Worm (Caenorhabditis elegans): Measurements from ENCODE around the gene K06A1.2.

The K06A1.2 gene

ce11 chrII:6489711-6490184, 45.9 kb downstream of the K06A1.2 start, which contains the start of the genes snr-3 and rsp-5 (continued):
- peak; percentile 81 for TF ChIP-seq dpl-1 (GFP tag; optimal IDR thresholded peaks at IDR 0.05)
- TF ChIP-seq rbr-2 (tag; optimal IDR thresholded peaks at IDR 0.05), result peak; percentile 36
- peak; percentile 53 for TF ChIP-seq lin-13 (GFP tag; optimal IDR thresholded peaks at IDR 0.05)
- TF ChIP-seq ceh-32 (tag; optimal IDR thresholded peaks at IDR 0.05; ENCODE audit: poor library complexity), result no peak
- TF ChIP-seq lin-39 (tag; optimal IDR thresholded peaks at IDR 0.05), result no peak
- TF ChIP-seq dve-1 (tag; optimal IDR thresholded peaks at IDR 0.05; ENCODE audit: insufficient read depth), result peak; percentile 73
- peak; percentile 23 for TF ChIP-seq unc-130 (GFP tag; optimal IDR thresholded peaks at IDR 0.05)
- TF ChIP-seq sdz-12 (GFP tag; optimal IDR thresholded peaks at IDR 0.05), result no peak
- TF ChIP-seq spr-1 (tag; optimal IDR thresholded peaks at IDR 0.05), result no peak
- no peak for TF ChIP-seq mdt-29 (GFP tag; IDR thresholded peaks at IDR 0.05)
- TF ChIP-seq dmd-9 (GFP tag; IDR thresholded peaks at IDR 0.05), result no peak
- no peak for TF ChIP-seq pqm-1 (tag; optimal IDR thresholded peaks at IDR 0.05)
- TF ChIP-seq vab-7 (GFP tag; IDR thresholded peaks at IDR 0.05), result no peak
- no peak for TF ChIP-seq saeg-2 (GFP tag; IDR thresholded peaks at IDR 0.05)
- no peak for TF ChIP-seq mdl-1 (tag; optimal IDR thresholded peaks at IDR 0.05)
- no peak for TF ChIP-seq unc-62 (GFP tag; optimal IDR thresholded peaks at IDR 0.05 in 1 of 2)
- no peak for TF ChIP-seq unc-62 (tag; optimal IDR thresholded peaks at IDR 0.05)
- TF ChIP-seq nhr-76 (tag; optimal IDR thresholded peaks at IDR 0.05), result no peak
- no peak for TF ChIP-seq Y75B8A.6 (GFP tag; IDR thresholded peaks at IDR 0.05)
- TF ChIP-seq nhr-102 (tag; optimal IDR thresholded peaks at IDR 0.05), result no peak
- peak; percentile 22 for TF ChIP-seq ztf-7 (tag; optimal IDR thresholded peaks at IDR 0.05)
- no peak for TF ChIP-seq egl-27 (tag; optimal IDR thresholded peaks at IDR 0.05)
- TF ChIP-seq zip-2 (tag; optimal IDR thresholded peaks at IDR 0.05), result no peak
- TF ChIP-seq nhr-48 (tag; optimal IDR thresholded peaks at IDR 0.05), result no peak
- TF ChIP-seq tra-1 (GFP tag; IDR thresholded peaks at IDR 0.05), result no peak
- TF ChIP-seq nhr-10 (tag; optimal IDR thresholded peaks at IDR 0.05), result no peak
- TF ChIP-seq nhr-6 (tag; optimal IDR thresholded peaks at IDR 0.05), result peak; percentile 83
- no peak for TF ChIP-seq ces-1 (GFP tag; optimal IDR thresholded peaks at IDR 0.05)
- peak; percentile 72 for TF ChIP-seq lin-38 (GFP tag; IDR thresholded peaks at IDR 0.05)
- TF ChIP-seq nhr-25 (tag; optimal IDR thresholded peaks at IDR 0.05; ENCODE audit: borderline replicate concordance, insufficient read depth), result peak; percentile 61
- no peak for TF ChIP-seq set-16 (GFP tag; IDR thresholded peaks at IDR 0.05)
- no peak for TF ChIP-seq pha-4 (GFP tag; IDR thresholded peaks at IDR 0.05)
- TF ChIP-seq pha-4 (tag; optimal IDR thresholded peaks at IDR 0.05), result peak; percentile 91
- no peak for TF ChIP-seq dmd-8 (GFP tag; IDR thresholded peaks at IDR 0.05)
- TF ChIP-seq nhr-237 (tag; optimal IDR thresholded peaks at IDR 0.05), result no peak
- no peak for TF ChIP-seq tag-97 (GFP tag; IDR thresholded peaks at IDR 0.05)
- TF ChIP-seq lin-1 (GFP tag; IDR thresholded peaks at IDR 0.05), result no peak
- TF ChIP-seq T20F7.1 (GFP tag; optimal IDR thresholded peaks at IDR 0.05), result no peak
- TF ChIP-seq F37D6.2 (tag; optimal IDR thresholded peaks at IDR 0.05), result no peak
- TF ChIP-seq ama-1 (optimal IDR thresholded peaks at IDR 0.05), result peak; percentile 4
- peak in 1 of 2 experiments; percentile 50 for TF ChIP-seq hif-1 (tag; optimal IDR thresholded peaks at IDR 0.05)
- TF ChIP-seq daf-12 (tag; optimal IDR thresholded peaks at IDR 0.05), result no peak
- TF ChIP-seq hmg-1.1 (GFP tag; IDR thresholded peaks at IDR 0.05), result peak; percentile 47; the same call in 1 of the 2 replicates
- TF ChIP-seq ceh-62 (tag; optimal IDR thresholded peaks at IDR 0.05), result no peak
- TF ChIP-seq F44E2.7 (GFP tag; IDR thresholded peaks at IDR 0.05), result no peak
- peak; percentile 82 for TF ChIP-seq mes-2 (tag; optimal IDR thresholded peaks at IDR 0.05; ENCODE audit: poor library complexity, severe bottlenecking)
- no peak for TF ChIP-seq attf-4 (tag; optimal IDR thresholded peaks at IDR 0.05)
- no peak for TF ChIP-seq ZK546.5 (tag; optimal IDR thresholded peaks at IDR 0.05)
- no peak for TF ChIP-seq Y5F2A.4 (GFP tag; optimal IDR thresholded peaks at IDR 0.05)
- TF ChIP-seq madf-9 (GFP tag; conservative IDR thresholded peaks at IDR 0.05), result no peak
- no peak for TF ChIP-seq nhr-42 (GFP tag; IDR thresholded peaks at IDR 0.05)
- no peak for TF ChIP-seq daf-8 (GFP tag; IDR thresholded peaks at IDR 0.05)

Measured in whole organism, L4 larva.